Worm (Caenorhabditis elegans) whole organism, early embryonic: ENCODE data around the gene srbc-1.

ENCODE experiments used
- B0310.2 ChIP-seq: sonication (generic microtip); optimal IDR thresholded peaks from 2 replicates; lab custom pipeline; 2016; ENCODE audit warnings: mild to moderate bottlenecking, missing genetic modification characterization, missing compliant biosample characterization
- aly-1 ChIP-seq: sonication (generic microtip); optimal IDR thresholded peaks from 2 replicates; lab custom pipeline; 2016; ENCODE audit warnings: missing genetic modification characterization, missing compliant biosample characterization
- ama-1 ChIP-seq: fragments of 150-350 bp; optimal IDR thresholded peaks from 2 replicates; lab custom pipeline; 2014
- ceh-13 ChIP-seq: fragments of 200-800 bp; sonication (Bioruptor generic); optimal IDR thresholded peaks from 2 replicates; lab custom pipeline; 2018; ENCODE audit warnings: mild to moderate bottlenecking, missing genetic modification characterization, missing compliant biosample characterization
- ceh-36 ChIP-seq: sonication (generic microtip); optimal IDR thresholded peaks from 2 replicates; lab custom pipeline; 2016; ENCODE audit warnings: missing genetic modification characterization, inconsistent platforms, missing compliant biosample characterization
- ets-7 ChIP-seq: sonication (generic microtip); optimal IDR thresholded peaks from 2 replicates; lab custom pipeline; 2016; ENCODE audit warnings: missing genotype, missing genetic modification characterization, missing compliant biosample characterization
- hmbx-1 ChIP-seq: sonication (generic microtip); optimal IDR thresholded peaks from 2 replicates; lab custom pipeline; 2016; ENCODE audit warnings: mild to moderate bottlenecking, missing genetic modification characterization, missing compliant biosample characterization
- hmg-4 ChIP-seq: fragments of 200-800 bp; sonication (Bioruptor generic); optimal IDR thresholded peaks from 2 replicates; lab custom pipeline; 2018; ENCODE audit warnings: mild to moderate bottlenecking, missing genetic modification characterization, missing compliant biosample characterization
- hnd-1 ChIP-seq: sonication (generic microtip); optimal IDR thresholded peaks from 2 replicates; lab custom pipeline; 2016; ENCODE audit warnings: missing genetic modification characterization, missing compliant biosample characterization
- pes-1 ChIP-seq: fragments of 200-800 bp; sonication (Bioruptor generic); IDR thresholded peaks from 2 replicates; pipeline ENCODE4 v1.3.6; 2022; ENCODE audit warnings: missing genetic modification reagents, missing genetic modification characterization, missing compliant biosample characterization
- scrt-1 ChIP-seq: fragments of 200-800 bp; sonication (Bioruptor generic); IDR thresholded peaks from 2 replicates; pipeline ENCODE4 v1.3.6; 2022; ENCODE audit warnings: missing genetic modification characterization, missing compliant biosample characterization
- sea-1 ChIP-seq: fragments of 200-800 bp; sonication (Bioruptor generic); conservative IDR thresholded peaks from 2 replicates; pipeline ENCODE4 v1.3.6; 2022; ENCODE audit warnings: missing genetic modification characterization, missing compliant biosample characterization
- tbx-11 ChIP-seq: fragments of 200-800 bp; sonication (Bioruptor generic); IDR thresholded peaks from 2 replicates; pipeline ENCODE4 v1.3.6; 2022; ENCODE audit warnings: missing genetic modification characterization, missing compliant biosample characterization

DNA sequence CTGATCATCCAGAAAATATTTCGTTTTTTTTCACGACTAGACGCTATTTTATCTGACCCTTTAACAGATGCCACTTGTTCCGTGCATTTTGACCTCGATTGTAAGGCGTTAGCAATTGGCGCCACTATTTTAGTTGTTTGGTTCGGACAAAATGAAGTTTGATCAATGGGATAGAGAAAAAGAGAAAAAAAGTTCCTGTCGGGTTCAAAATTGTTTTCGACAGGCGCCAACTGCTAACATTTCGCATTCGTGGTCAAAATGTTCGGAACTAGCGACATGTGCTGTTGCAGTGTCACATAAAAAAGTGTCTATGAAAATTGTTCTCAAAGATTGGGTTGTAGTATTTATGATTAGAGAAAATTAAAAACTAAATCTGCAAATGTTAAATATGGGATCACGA is 45.7 kb upstream of the srbc-1 start:
- no peak for TF ChIP-seq tbx-11 (GFP tag; lab: Robert Waterston, UW)
- no peak for TF ChIP-seq ceh-13 (GFP tag; lab: Kevin White, UChicago)
- TF ChIP-seq ama-1 (lab: Kevin White, UChicago): no peak
- TF ChIP-seq ceh-36: no peak
- no peak for TF ChIP-seq scrt-1 (GFP tag; lab: Robert Waterston, UW)
- no peak for TF ChIP-seq B0310.2 (tag; lab: Kevin White, UChicago)
- TF ChIP-seq ets-7 (tag; lab: Kevin White, UChicago): no peak
- no peak for TF ChIP-seq sea-1 (GFP tag; lab: Robert Waterston, UW)
- no peak for TF ChIP-seq hmg-4 (GFP tag; lab: Kevin White, UChicago)
- TF ChIP-seq aly-1 (tag; lab: Kevin White, UChicago): no peak
- no peak for TF ChIP-seq hnd-1
- TF ChIP-seq hmbx-1 (tag; lab: Kevin White, UChicago): no peak
- TF ChIP-seq pes-1 (GFP tag; lab: Robert Waterston, UW): no peak
